Fruit fly (Drosophila melanogaster): ENCODE data around the gene Diedel.

Gene Diedel

DNA sequence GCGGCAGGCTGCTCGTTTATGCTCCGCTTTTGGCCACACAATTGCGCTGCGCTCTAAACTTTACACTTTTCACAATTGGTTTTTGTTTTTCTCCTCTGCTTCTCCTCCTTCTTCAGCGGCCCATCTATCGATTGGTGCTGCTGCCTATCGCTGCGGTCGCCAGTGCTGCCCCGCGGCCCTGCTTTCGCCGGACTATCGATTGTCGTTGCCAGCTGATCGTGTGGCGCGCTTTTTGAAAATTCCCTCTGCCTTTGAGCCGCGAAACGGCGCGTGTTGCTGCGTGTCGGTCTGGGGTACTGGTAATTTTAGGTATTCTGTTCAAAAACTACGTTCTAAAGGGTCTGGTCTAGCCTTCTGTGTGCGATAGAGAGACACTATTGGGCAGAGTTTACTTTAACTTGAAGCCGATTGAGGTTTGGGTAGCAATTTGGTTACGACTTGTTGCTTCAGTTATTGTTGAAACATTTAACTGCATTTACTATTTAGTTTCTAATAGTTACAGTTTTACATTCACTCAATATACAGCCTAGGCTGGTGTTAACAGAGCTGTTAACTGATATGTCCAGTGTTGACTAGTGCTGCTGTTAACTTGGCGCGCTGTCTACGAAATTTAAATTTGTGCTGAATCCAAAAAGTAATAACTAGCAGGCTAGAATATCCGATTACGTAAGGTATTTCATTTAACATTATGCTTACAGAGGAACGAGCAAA lies 9.9 kb downstream of the Diedel start, which contains the start of gene Trc8 (continued):
- no peak for TF ChIP-seq CG33213 (GFP tag; optimal IDR thresholded peaks at IDR 0.05)
- peak; percentile 38 for TF ChIP-seq CG9797 (GFP tag; optimal IDR thresholded peaks at IDR 0.05)
- TF ChIP-seq Med (GFP tag): peak; percentile 74
- no peak for TF ChIP-seq sob (GFP tag; IDR thresholded peaks at IDR 0.05)
- TF ChIP-seq maf-S (GFP tag; optimal IDR thresholded peaks at IDR 0.05): no peak
- TF ChIP-seq CG5953 (GFP tag; IDR thresholded peaks at IDR 0.05): no peak
- peak; percentile 91; the same call in 3 of the 4 replicates for TF ChIP-seq chinmo (GFP tag; IDR thresholded peaks at IDR 0.05; ENCODE audit: partially characterized antibody)
- no peak for TF ChIP-seq B-H2 (GFP tag; optimal IDR thresholded peaks at IDR 0.05)
- TF ChIP-seq Sry-δ (GFP tag; optimal IDR thresholded peaks at IDR 0.05): peak; percentile 79
- TF ChIP-seq lola (GFP tag; optimal IDR thresholded peaks at IDR 0.05): peak in 1 of 3 experiments; percentile 6
- peak; percentile 69 for TF ChIP-seq YL-1 (GFP tag; optimal IDR thresholded peaks at IDR 0.05)
- TF ChIP-seq pum (GFP tag; optimal IDR thresholded peaks at IDR 0.05): no peak
- TF ChIP-seq p53 (GFP tag; optimal IDR thresholded peaks at IDR 0.05): peak; percentile 86
- TF ChIP-seq CG4730 (GFP tag; IDR thresholded peaks at IDR 0.05): no peak
- peak; percentile 24 for TF ChIP-seq hkb (optimal IDR thresholded peaks at IDR 0.05)
- no peak for TF ChIP-seq hkb (GFP tag; IDR thresholded peaks at IDR 0.05)
- TF ChIP-seq nmo (GFP tag; optimal IDR thresholded peaks at IDR 0.05): peak; percentile 36
- TF ChIP-seq CG1529 (GFP tag; optimal IDR thresholded peaks at IDR 0.05): no peak
- TF ChIP-seq CG34376 (GFP tag; optimal IDR thresholded peaks at IDR 0.05): no peak
- no peak for TF ChIP-seq ac (GFP tag; optimal IDR thresholded peaks at IDR 0.05)
- no peak for TF ChIP-seq CG10654 (GFP tag; optimal IDR thresholded peaks at IDR 0.05)
- peak; percentile 76 for TF ChIP-seq onecut (GFP tag; IDR thresholded peaks at IDR 0.05)
- TF ChIP-seq CG4404 (GFP tag; IDR thresholded peaks at IDR 0.05): no peak
- TF ChIP-seq Bdp1 (GFP tag; optimal IDR thresholded peaks at IDR 0.05): no peak
- TF ChIP-seq fu2 (GFP tag; optimal IDR thresholded peaks at IDR 0.05): no peak
- TF ChIP-seq gsb (GFP tag; IDR thresholded peaks at IDR 0.05): no peak
- TF ChIP-seq vvl (GFP tag; IDR thresholded peaks at IDR 0.05): no peak; the same call in 1 of the 2 replicates
- no peak for TF ChIP-seq gem (tag; optimal IDR thresholded peaks at IDR 0.05)
- no peak for TF ChIP-seq CG17359 (tag; optimal IDR thresholded peaks at IDR 0.05)
- peak; percentile 7 for TF ChIP-seq CG18262 (tag; optimal IDR thresholded peaks at IDR 0.05)
- no peak for TF ChIP-seq CG2202 (tag; optimal IDR thresholded peaks at IDR 0.05)
- TF ChIP-seq CG14860 (GFP tag; IDR thresholded peaks at IDR 0.05; ENCODE audit: partially characterized antibody): peak; percentile 66
- TF ChIP-seq ap (GFP tag; IDR thresholded peaks at IDR 0.05): no peak
- TF ChIP-seq Meics (GFP tag; optimal IDR thresholded peaks at IDR 0.05): no peak
- no peak for TF ChIP-seq CG12942 (GFP tag; optimal IDR thresholded peaks at IDR 0.05)
- TF ChIP-seq twi (tag; optimal IDR thresholded peaks at IDR 0.05): no peak
- no peak for TF ChIP-seq zfh1 (GFP tag; IDR thresholded peaks at IDR 0.05)
- TF ChIP-seq Hmx (GFP tag; optimal IDR thresholded peaks at IDR 0.05): no peak
- no peak for TF ChIP-seq usp (GFP tag; optimal IDR thresholded peaks at IDR 0.05)
- no peak for TF ChIP-seq odd (GFP tag; optimal IDR thresholded peaks at IDR 0.05)
- no peak for TF ChIP-seq CG6689 (GFP tag; IDR thresholded peaks at IDR 0.05)
- peak; percentile 92 for TF ChIP-seq Bgb (GFP tag; IDR thresholded peaks at IDR 0.05; ENCODE audit: partially characterized antibody)
- TF ChIP-seq Gug (GFP tag; IDR thresholded peaks at IDR 0.05): no peak
- no peak for TF ChIP-seq CG7786 (GFP tag; optimal IDR thresholded peaks at IDR 0.05)
- no peak for TF ChIP-seq CG4282 (GFP tag; optimal IDR thresholded peaks at IDR 0.05)
- TF ChIP-seq CG8290 (GFP tag; optimal IDR thresholded peaks at IDR 0.05): no peak
- TF ChIP-seq CG8290 (tag; optimal IDR thresholded peaks at IDR 0.05): no peak
- TF ChIP-seq CG16815 (GFP tag; optimal IDR thresholded peaks at IDR 0.05): no peak
- no peak for TF ChIP-seq CG2889 (GFP tag; IDR thresholded peaks at IDR 0.05)
- no peak for TF ChIP-seq Chrac-16 (GFP tag; optimal IDR thresholded peaks at IDR 0.05)
- TF ChIP-seq CG14050 (GFP tag; IDR thresholded peaks at IDR 0.05): no peak
- no peak for TF ChIP-seq trh (GFP tag; optimal IDR thresholded peaks at IDR 0.05)
